Fruit fly (Drosophila melanogaster): ENCODE data around the gene cyc.

Gene cyc

dm6 chr3L:19815472-19816150 lies at the start of gene cyc (continued):
- TF ChIP-seq CG9727 (GFP tag; optimal IDR thresholded peaks at IDR 0.05) (no peak), CG2875 (GFP tag; optimal IDR thresholded peaks at IDR 0.05) (no peak), emc (GFP tag; optimal IDR thresholded peaks at IDR 0.05) (no peak), CG1832 (GFP tag; optimal IDR thresholded peaks at IDR 0.05) (no peak), Spps (tag; optimal IDR thresholded peaks at IDR 0.05) (no peak), danr (GFP tag; IDR thresholded peaks at IDR 0.05) (no peak), MBD-R2 (GFP tag; IDR thresholded peaks at IDR 0.05) (peak; percentile 29; the same call in 1 of the 2 replicates), Sin3A (optimal IDR thresholded peaks at IDR 0.05) (no peak), pb (GFP tag; optimal IDR thresholded peaks at IDR 0.05) (no peak), CG12769 (tag; optimal IDR thresholded peaks at IDR 0.05) (no peak), Abd-B (GFP tag; optimal IDR thresholded peaks at IDR 0.05) (no peak), Fer1 (GFP tag; optimal IDR thresholded peaks at IDR 0.05) (peak; percentile 11), CG16815 (GFP tag; optimal IDR thresholded peaks at IDR 0.05) (no peak), CG10462 (GFP tag; optimal IDR thresholded peaks at IDR 0.05) (no peak), gfzf (GFP tag; optimal IDR thresholded peaks at IDR 0.05) (peak; percentile 62), mld (GFP tag; IDR thresholded peaks at IDR 0.05; ENCODE audit: partially characterized antibody) (no peak), CG13775 (GFP tag; optimal IDR thresholded peaks at IDR 0.05) (no peak), CG15601 (tag; optimal IDR thresholded peaks at IDR 0.05) (no peak), grn (GFP tag; optimal IDR thresholded peaks at IDR 0.05) (no peak), Myb (GFP tag; optimal IDR thresholded peaks at IDR 0.05) (peak; percentile 29), Hr39 (optimal IDR thresholded peaks at IDR 0.05) (no peak), Jarid2 (GFP tag; optimal IDR thresholded peaks at IDR 0.05) (no peak), slbo (GFP tag; IDR thresholded peaks at IDR 0.05) (peak; percentile 22; the same call in 1 of the 2 replicates), crol (GFP tag; IDR thresholded peaks at IDR 0.05) (no peak), Scr (GFP tag; IDR thresholded peaks at IDR 0.05; ENCODE audit: partially characterized antibody) (no peak), ham (GFP tag; IDR thresholded peaks at IDR 0.05) (no peak), CG16779 (GFP tag; IDR thresholded peaks at IDR 0.05) (no peak), ind (GFP tag; optimal IDR thresholded peaks at IDR 0.05) (no peak), odd (GFP tag; optimal IDR thresholded peaks at IDR 0.05) (no peak), pho (GFP tag; optimal IDR thresholded peaks at IDR 0.05) (no peak), onecut (GFP tag; IDR thresholded peaks at IDR 0.05) (no peak), gt (GFP tag; IDR thresholded peaks at IDR 0.05) (no peak), Oaz (GFP tag; IDR thresholded peaks at IDR 0.05) (no peak), Pdp1 (GFP tag; optimal IDR thresholded peaks at IDR 0.05) (peak in 1 of 2 experiments; percentile 28), CoRest (tag; optimal IDR thresholded peaks at IDR 0.05) (no peak), Drgx (GFP tag; IDR thresholded peaks at IDR 0.05) (no peak), CG34422 (GFP tag; IDR thresholded peaks at IDR 0.05) (no peak), Sox100B (GFP tag; optimal IDR thresholded peaks at IDR 0.05) (no peak), gro (GFP tag; optimal IDR thresholded peaks at IDR 0.05) (peak; percentile 3), D (optimal IDR thresholded peaks at IDR 0.05) (no peak), D (GFP tag; optimal IDR thresholded peaks at IDR 0.05) (no peak), CG13424 (tag; optimal IDR thresholded peaks at IDR 0.05) (no peak), run (tag; optimal IDR thresholded peaks at IDR 0.05) (no peak), CG2889 (GFP tag; IDR thresholded peaks at IDR 0.05) (no peak), Lim3 (GFP tag; IDR thresholded peaks at IDR 0.05) (no peak), CG2129 (GFP tag; IDR thresholded peaks at IDR 0.05; ENCODE audit: partially characterized antibody) (no peak), CG17385 (GFP tag; optimal IDR thresholded peaks at IDR 0.05) (peak; percentile 68), CG4328 (GFP tag; optimal IDR thresholded peaks at IDR 0.05) (no peak), Camta (GFP tag; optimal IDR thresholded peaks at IDR 0.05) (no peak), gem (tag; optimal IDR thresholded peaks at IDR 0.05) (no peak), GATAe (GFP tag; conservative IDR thresholded peaks at IDR 0.05) (no peak), Atf6 (GFP tag; IDR thresholded peaks at IDR 0.05) (no peak)
